Worm (Caenorhabditis elegans) whole organism, L1 larva: Measurements from ENCODE around the gene F21C10.1.
A peak's percentile ranks its signal among the peaks of the same experiment; 100 is the strongest.

Experiments used
- C04F5.9 ChIP-seq: sonication (generic microtip); optimal IDR thresholded peaks from 2 replicates; lab custom pipeline; 2016; ENCODE audit warnings: missing genetic modification characterization, missing compliant biosample characterization
- alr-1 ChIP-seq: fragments of 200-800 bp; sonication (Bioruptor generic); optimal IDR thresholded peaks from 2 replicates; lab custom pipeline; 2018; ENCODE audit warnings: borderline replicate concordance, mild to moderate bottlenecking, missing genetic modification characterization, missing compliant biosample characterization
- aly-2 ChIP-seq: fragments of 150-350 bp; optimal IDR thresholded peaks from 2 replicates; lab custom pipeline; 2014; ENCODE audit warnings: missing biosample characterization, missing genetic modification characterization
- ama-1 ChIP-seq: fragments of 150-350 bp; optimal IDR thresholded peaks from 2 replicates; lab custom pipeline; 2014
- blmp-1 ChIP-seq: fragments of 150-350 bp; optimal IDR thresholded peaks from 2 replicates; lab custom pipeline; 2014; ENCODE audit warnings: missing biosample characterization, missing genetic modification characterization
- ces-1 ChIP-seq: fragments of 150-350 bp; optimal IDR thresholded peaks from 2 replicates; lab custom pipeline; 2014; ENCODE audit warnings: missing biosample characterization, missing genetic modification reagents, missing genetic modification characterization
- dpl-1 ChIP-seq, 3 experiments: fragments of 150-350 bp in 2 of 3; sonication (generic microtip) in 1 of 3; optimal IDR thresholded peaks; 2 replicates each; lab custom pipeline; 2014 to 2017; ENCODE audit warnings: missing biosample characterization in 3 of 3, missing genetic modification characterization in 3 of 3, missing genetic modification reagents in 3 of 3
- efl-1 ChIP-seq, 4 experiments: fragments of 150-350 bp; optimal IDR thresholded peaks in 3 of 4; peaks in 1 of 4; 1 replicate in 1 of 4; 2 replicates in 3 of 4; lab custom pipeline; 2014; ENCODE audit warnings: missing biosample characterization in 2 of 4, missing genetic modification characterization in 2 of 4, missing genetic modification reagents in 2 of 4
- fkh-10 ChIP-seq: sonication (generic microtip); optimal IDR thresholded peaks from 2 replicates; lab custom pipeline; 2017; ENCODE audit warnings: missing biosample characterization, missing genetic modification reagents, missing genetic modification characterization
- fkh-8 ChIP-seq: sonication (generic microtip); optimal IDR thresholded peaks from 2 replicates; lab custom pipeline; 2016; ENCODE audit warnings: mild to moderate bottlenecking, missing genetic modification characterization, missing compliant biosample characterization
- hlh-17 ChIP-seq: fragments of 200-800 bp; sonication (Bioruptor generic); optimal IDR thresholded peaks from 2 replicates; lab custom pipeline; 2018; ENCODE audit warnings: missing genetic modification characterization, mild to moderate bottlenecking, missing compliant biosample characterization, moderate library complexity, borderline replicate concordance
- jun-1 ChIP-seq: fragments of 150-350 bp; optimal IDR thresholded peaks from 2 replicates; lab custom pipeline; 2014; ENCODE audit warnings: missing biosample characterization, missing genetic modification reagents, missing genetic modification characterization
- lin-14 ChIP-seq: fragments of 200-800 bp; sonication (Bioruptor generic); optimal IDR thresholded peaks from 2 replicates; lab custom pipeline; 2018; ENCODE audit warnings: mild to moderate bottlenecking, missing genetic modification characterization, moderate library complexity, missing compliant biosample characterization
- lin-15B ChIP-seq: fragments of 150-350 bp; sonication (generic microtip); optimal IDR thresholded peaks from 3 replicates; lab custom pipeline; 2014; ENCODE audit warnings: missing biosample characterization, missing genetic modification characterization
- lin-35 ChIP-seq, 2 experiments: fragments of 150-350 bp; optimal IDR thresholded peaks; 2 replicates each; lab custom pipeline; 2014; ENCODE audit warnings: missing biosample characterization in 2 of 2, missing genetic modification characterization in 2 of 2, missing genetic modification reagents in 2 of 2
- lin-39 ChIP-seq: fragments of 150-350 bp; optimal IDR thresholded peaks from 2 replicates; lab custom pipeline; 2014; ENCODE audit warnings: missing biosample characterization, missing genetic modification reagents, missing genetic modification characterization
- mab-9 ChIP-seq: fragments of 200-800 bp; sonication (Bioruptor generic); IDR thresholded peaks from 2 replicates; pipeline ENCODE4 v1.3.6; 2022; ENCODE audit warnings: missing genetic modification reagents, missing genetic modification characterization, missing compliant biosample characterization
- mef-2 ChIP-seq: fragments of 150-350 bp; optimal IDR thresholded peaks from 2 replicates; lab custom pipeline; 2014; ENCODE audit warnings: missing biosample characterization, missing genetic modification characterization
- mep-1 ChIP-seq: fragments of 150-350 bp; optimal IDR thresholded peaks from 2 replicates; lab custom pipeline; 2014; ENCODE audit warnings: missing biosample characterization, missing genetic modification characterization
- nhr-12 ChIP-seq: sonication (generic microtip); optimal IDR thresholded peaks from 2 replicates; lab custom pipeline; 2017; ENCODE audit warnings: missing biosample characterization, missing genetic modification characterization
- nhr-20 ChIP-seq: sonication (generic microtip); optimal IDR thresholded peaks from 2 replicates; lab custom pipeline; 2016; ENCODE audit warnings: mild to moderate bottlenecking, missing genetic modification characterization, missing compliant biosample characterization
- nhr-28 ChIP-seq: fragments of 150-350 bp; optimal IDR thresholded peaks from 2 replicates; lab custom pipeline; 2014; ENCODE audit warnings: missing biosample characterization, missing genetic modification characterization
- nhr-47 ChIP-seq: sonication (generic microtip); optimal IDR thresholded peaks from 2 replicates; lab custom pipeline; 2016; ENCODE audit warnings: mild to moderate bottlenecking, missing genetic modification characterization, moderate library complexity, missing compliant biosample characterization
- nhr-71 ChIP-seq: sonication (generic microtip); optimal IDR thresholded peaks from 2 replicates; lab custom pipeline; 2016; ENCODE audit warnings: mild to moderate bottlenecking, missing genetic modification characterization, moderate library complexity, missing compliant biosample characterization
- nhr-85 ChIP-seq: sonication (generic microtip); peaks from one replicate; lab custom pipeline; 2016; ENCODE audit warnings: missing genetic modification characterization, inconsistent platforms, missing compliant biosample characterization
- pqm-1 ChIP-seq: sonication (generic microtip); optimal IDR thresholded peaks from 3 replicates; lab custom pipeline; 2017; ENCODE audit warnings: missing biosample characterization, missing genetic modification characterization
- rnt-1 ChIP-seq: sonication (generic microtip); optimal IDR thresholded peaks from 2 replicates; lab custom pipeline; 2016; ENCODE audit warnings: mild to moderate bottlenecking, missing genetic modification characterization, moderate library complexity, missing compliant biosample characterization
- snpc-4 ChIP-seq: fragments of 150-350 bp; optimal IDR thresholded peaks from 2 replicates; lab custom pipeline; 2014; ENCODE audit warnings: missing biosample characterization, missing genetic modification characterization
- snu-23 ChIP-seq: sonication (generic microtip); optimal IDR thresholded peaks from 2 replicates; lab custom pipeline; 2016; ENCODE audit warnings: missing genetic modification characterization, missing compliant biosample characterization
- tbx-2 ChIP-seq: sonication (generic microtip); optimal IDR thresholded peaks from 2 replicates; lab custom pipeline; 2016; ENCODE audit warnings: missing genetic modification characterization, missing compliant biosample characterization
- unc-86 ChIP-seq: sonication (generic microtip); optimal IDR thresholded peaks from 2 replicates; lab custom pipeline; 2016; ENCODE audit warnings: missing genetic modification characterization, missing compliant biosample characterization
- xbp-1 ChIP-seq: sonication (generic microtip); optimal IDR thresholded peaks from 2 replicates; lab custom pipeline; 2016; ENCODE audit warnings: missing genetic modification characterization, missing compliant biosample characterization
- zag-1 ChIP-seq: fragments of 150-350 bp; optimal IDR thresholded peaks from 2 replicates; lab custom pipeline; 2014; ENCODE audit warnings: missing biosample characterization, missing genetic modification characterization
- ztf-11 ChIP-seq, 2 experiments: sonication (generic microtip); optimal IDR thresholded peaks; 2 replicates each; lab custom pipeline; 2016 to 2017; ENCODE audit warnings: missing genetic modification characterization in 2 of 2, missing biosample characterization in 1 of 2, missing compliant biosample characterization in 1 of 2

F21C10.1 gene

DNA sequence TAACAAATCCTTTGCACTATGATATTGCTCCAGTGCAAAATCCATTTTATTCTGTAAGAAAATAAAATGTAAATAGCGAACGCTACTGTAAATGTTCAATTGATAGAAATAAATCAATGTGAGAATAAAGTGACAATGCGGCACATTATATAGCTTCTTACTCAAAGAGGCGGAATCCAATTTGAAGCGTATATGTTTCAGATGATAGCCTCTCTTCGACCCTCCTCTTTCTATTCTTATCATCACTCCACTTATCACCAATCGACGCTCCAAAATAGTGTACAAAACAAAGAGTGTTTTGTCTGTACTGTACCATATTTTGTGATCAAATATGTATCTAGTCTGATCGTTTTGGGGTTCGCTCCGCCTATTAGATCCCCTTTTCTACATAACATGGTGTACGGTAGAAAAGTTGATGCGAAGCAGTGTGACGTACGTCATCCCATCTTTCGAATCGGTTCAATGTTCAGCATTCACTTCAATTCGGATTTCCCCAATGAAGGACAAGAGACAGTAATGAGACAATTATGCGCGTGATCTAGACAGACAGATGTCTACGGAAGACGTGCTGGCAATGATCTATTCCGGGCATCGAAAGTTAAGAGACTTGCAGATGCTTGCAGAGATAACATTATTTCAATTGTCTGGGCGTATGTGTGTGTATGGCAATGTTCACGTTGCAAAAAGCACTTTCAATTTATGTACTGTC is 14.9 kb downstream of the F21C10.1 start, which contains the start of gene spl-2 (continued):
- TF ChIP-seq snpc-4 (no peak), jun-1 (no peak), nhr-47 (tag; lab: Kevin White, UChicago) (no peak), nhr-28 (no peak), pqm-1 (tag; lab: Kevin White, UChicago) (no peak), mep-1 (tag; lab: Kevin White, UChicago) (peak; percentile 27), xbp-1 (tag; lab: Kevin White, UChicago) (no peak), mef-2 (tag; lab: Kevin White, UChicago) (no peak), C04F5.9 (tag; lab: Kevin White, UChicago) (no peak), ces-1 (GFP tag; lab: Kevin White, UChicago) (no peak), lin-39 (tag; lab: Kevin White, UChicago) (no peak), nhr-20 (tag; lab: Kevin White, UChicago) (peak; percentile 70), blmp-1 (tag; lab: Kevin White, UChicago) (peak; percentile 85), nhr-71 (tag; lab: Kevin White, UChicago) (peak; percentile 63), unc-86 (tag; lab: Kevin White, UChicago) (no peak), ama-1 (no peak), lin-15B (tag; lab: Kevin White, UChicago) (no peak), dpl-1 (GFP tag; optimal IDR thresholded peaks at IDR 0.05; lab: Kevin White, UChicago) (no peak)
- TF ChIP-seq, all 84 proteins: peak for 14

DNA sequence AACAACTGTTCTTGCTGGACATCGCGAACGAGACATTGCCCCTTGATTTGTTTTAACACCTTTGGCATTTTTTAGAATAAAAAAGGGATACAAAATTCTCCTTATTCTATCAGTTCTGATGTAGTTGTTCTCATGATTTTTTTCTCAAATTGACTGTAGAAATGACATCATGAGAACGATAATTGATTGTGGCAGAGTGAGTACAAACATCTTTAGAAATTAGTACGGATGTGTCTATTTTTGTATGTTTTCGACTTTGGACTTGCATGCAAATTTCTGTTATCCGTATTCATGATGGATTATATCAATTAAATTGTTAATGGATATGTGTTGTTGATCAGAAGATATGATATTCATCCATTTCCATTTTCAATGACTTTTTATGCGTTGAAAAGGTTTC is 16.0 kb downstream of the F21C10.1 start:
- TF ChIP-seq nhr-85 (tag; lab: Kevin White, UChicago) (peak; percentile 82), lin-14 (peak; percentile 23), zag-1 (tag; lab: Kevin White, UChicago) (no peak), tbx-2 (tag; lab: Kevin White, UChicago) (peak; percentile 2), nhr-71 (tag; lab: Kevin White, UChicago) (peak; percentile 32), mab-9 (GFP tag; lab: Robert Waterston, UW) (no peak), nhr-20 (tag; lab: Kevin White, UChicago) (peak; percentile 46), snu-23 (GFP tag; lab: Kevin White, UChicago) (no peak), alr-1 (tag; lab: Kevin White, UChicago) (no peak), efl-1 (optimal IDR thresholded peaks at IDR 0.05; lab: Kevin White, UChicago) (no peak), efl-1 (GFP tag; optimal IDR thresholded peaks at IDR 0.05 in 1 of 2; lab: Kevin White, UChicago) (no peak)
- TF ChIP-seq, all 84 proteins: peak for 5

DNA sequence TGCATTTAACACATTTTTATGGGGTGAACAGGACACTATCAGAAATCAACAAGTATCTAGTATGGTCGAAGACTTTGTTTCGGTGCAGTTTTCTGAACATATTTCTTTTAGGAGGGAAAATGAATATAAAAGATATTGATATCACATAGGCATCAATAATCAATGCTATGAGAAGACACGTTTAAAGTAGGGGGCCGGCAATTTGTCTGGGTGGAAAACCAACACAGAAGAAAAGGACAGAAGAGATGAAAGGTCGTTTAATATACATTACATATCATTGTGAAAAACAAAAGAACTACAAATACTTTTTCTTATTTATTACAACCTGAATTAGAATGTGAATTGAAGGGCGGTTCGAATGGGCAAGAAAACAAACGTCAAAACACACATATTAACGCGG is 20.2 kb downstream of the F21C10.1 start:
- TF ChIP-seq nhr-20 (tag; lab: Kevin White, UChicago) (peak; percentile 7), aly-2 (tag; lab: Kevin White, UChicago) (no peak), nhr-85 (tag; lab: Kevin White, UChicago) (peak; percentile 78), nhr-71 (tag; lab: Kevin White, UChicago) (peak; percentile 7), nhr-12 (tag; lab: Kevin White, UChicago) (no peak), snu-23 (GFP tag; lab: Kevin White, UChicago) (peak; percentile 4)

DNA sequence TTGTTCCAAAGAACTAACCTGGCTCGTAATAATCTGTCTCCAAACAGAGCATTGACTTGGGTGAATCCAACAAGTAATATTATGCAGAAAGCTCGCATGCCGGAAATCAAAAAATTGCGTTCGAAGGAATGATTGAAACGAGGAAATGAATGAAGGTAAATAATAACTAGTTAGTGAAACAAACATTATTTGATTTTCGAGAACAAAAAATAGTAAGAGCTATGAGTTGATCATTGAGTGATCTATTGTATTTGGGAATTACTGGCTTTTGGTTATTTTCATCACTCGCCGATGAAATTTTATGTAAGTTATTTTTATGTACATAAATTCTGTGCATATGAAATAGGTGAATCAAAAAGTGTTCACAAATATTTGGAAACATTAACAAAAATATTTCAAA is 22.6 kb downstream of the F21C10.1 start, which contains the start of gene B0222.5:
B0222.5 (minus strand) TSS at position 101 of the 400 bp plus-strand sequence.
- TF ChIP-seq fkh-8 (no peak), fkh-10 (GFP tag; lab: Kevin White, UChicago) (no peak), ztf-11 (tag; optimal IDR thresholded peaks at IDR 0.05; lab: Kevin White, UChicago) (no peak), lin-35 (GFP tag; optimal IDR thresholded peaks at IDR 0.05; lab: Kevin White, UChicago) (no peak), mep-1 (tag; lab: Kevin White, UChicago) (no peak), nhr-28 (no peak), mab-9 (GFP tag; lab: Robert Waterston, UW) (no peak), nhr-20 (tag; lab: Kevin White, UChicago) (no peak), rnt-1 (tag; lab: Kevin White, UChicago) (no peak), hlh-17 (GFP tag; lab: Kevin White, UChicago) (no peak)
